Fruit fly (Drosophila melanogaster) whole organism, prepupa: Measurements from ENCODE around the gene Vha26.

Source experiments
- Blimp-1 ChIP-seq: fragments of 200-800 bp; sonication (Bioruptor generic); optimal IDR thresholded peaks from 3 replicates; lab custom pipeline; 2017; ENCODE audit warnings: missing biosample characterization, missing genetic modification characterization, mild to moderate bottlenecking, moderate library complexity, missing genetic modification reagents
- CG10631 ChIP-seq: fragments of 200-800 bp; sonication (Bioruptor generic); optimal IDR thresholded peaks from 2 replicates; lab custom pipeline; 2016; ENCODE audit warnings: missing biosample characterization, missing genetic modification characterization
- CG10669 ChIP-seq: fragments of 200-800 bp; sonication (Bioruptor generic); optimal IDR thresholded peaks from 3 replicates; lab custom pipeline; 2018; ENCODE audit warnings: missing biosample characterization, mild to moderate bottlenecking, missing genetic modification characterization, moderate library complexity
- CG11294 ChIP-seq: fragments of 200-800 bp; sonication (Bioruptor generic); IDR thresholded peaks from 2 replicates; pipeline ENCODE4 v1.3.6; 2022; ENCODE audit warnings: missing biosample characterization, missing genetic modification characterization
- CG11762 ChIP-seq: fragments of 200-800 bp; sonication (Bioruptor generic); optimal IDR thresholded peaks from 3 replicates; lab custom pipeline; 2016; ENCODE audit warnings: missing biosample characterization, missing genetic modification characterization; ENCODE audit not compliant: insufficient read depth
- CG11902 ChIP-seq: fragments of 200-800 bp; sonication (Bioruptor generic); optimal IDR thresholded peaks from 3 replicates; lab custom pipeline; 2016; ENCODE audit warnings: missing biosample characterization, missing genetic modification characterization
- CG15336 ChIP-seq: fragments of 200-800 bp; sonication (Bioruptor generic); IDR thresholded peaks from 2 replicates; pipeline ENCODE4 v1.3.6; 2022; ENCODE audit warnings: missing biosample characterization, missing genetic modification characterization
- CG1621 ChIP-seq: fragments of 200-800 bp; sonication (Bioruptor generic); optimal IDR thresholded peaks from 3 replicates; lab custom pipeline; 2018; ENCODE audit warnings: missing biosample characterization, mild to moderate bottlenecking, missing genetic modification characterization
- CG3032 ChIP-seq: fragments of 200-800 bp; optimal IDR thresholded peaks from 2 replicates; lab custom pipeline; 2019; ENCODE audit warnings: missing biosample characterization, mild to moderate bottlenecking, missing genetic modification characterization, moderate library complexity
- CG31627 ChIP-seq: fragments of 200-800 bp; sonication (Bioruptor generic); optimal IDR thresholded peaks from 3 replicates; lab custom pipeline; 2016; ENCODE audit warnings: missing biosample characterization, missing genetic modification characterization
- CG34406 ChIP-seq: fragments of 200-800 bp; sonication (Bioruptor generic); optimal IDR thresholded peaks from 3 replicates; lab custom pipeline; 2016; ENCODE audit warnings: missing biosample characterization, missing genetic modification characterization
- CG4318 ChIP-seq: fragments of 200-800 bp; sonication (Bioruptor generic); optimal IDR thresholded peaks from 3 replicates; lab custom pipeline; 2017; ENCODE audit warnings: missing biosample characterization, mild to moderate bottlenecking, missing genetic modification characterization
- CG6163 ChIP-seq: fragments of 200-800 bp; sonication (Bioruptor generic); IDR thresholded peaks from 3 replicates; pipeline ENCODE4 v1.3.6; 2022; ENCODE audit warnings: missing biosample characterization, missing genetic modification characterization
- CG6792 ChIP-seq: fragments of 200-800 bp; sonication (Bioruptor generic); optimal IDR thresholded peaks from 3 replicates; lab custom pipeline; 2016; ENCODE audit warnings: missing biosample characterization, missing genetic modification characterization
- CG6808 ChIP-seq: fragments of 200-800 bp; sonication (Bioruptor generic); optimal IDR thresholded peaks from 3 replicates; lab custom pipeline; 2017; ENCODE audit warnings: missing biosample characterization, missing genetic modification characterization, mild to moderate bottlenecking, moderate library complexity, missing genetic modification reagents
- CG6854 ChIP-seq: fragments of 200-800 bp; sonication (Bioruptor generic); optimal IDR thresholded peaks from 2 replicates; lab custom pipeline; 2017; ENCODE audit warnings: missing biosample characterization, mild to moderate bottlenecking, missing genetic modification characterization
- CG8119 ChIP-seq: fragments of 200-800 bp; sonication (Bioruptor generic); IDR thresholded peaks from 3 replicates; pipeline ENCODE4 v1.3.6; 2022; ENCODE audit warnings: missing biosample characterization, missing genetic modification characterization
- CG8632 ChIP-seq: fragments of 200-800 bp; sonication (Bioruptor generic); optimal IDR thresholded peaks from 3 replicates; lab custom pipeline; 2016; ENCODE audit warnings: missing biosample characterization, missing genetic modification characterization
- CG9139 ChIP-seq: fragments of 200-800 bp; sonication (Bioruptor generic); optimal IDR thresholded peaks from 3 replicates; lab custom pipeline; 2017; ENCODE audit warnings: missing biosample characterization, mild to moderate bottlenecking, missing genetic modification characterization
- Eip75B ChIP-seq: fragments of 200-800 bp; sonication (Bioruptor generic); optimal IDR thresholded peaks from 3 replicates; lab custom pipeline; 2016; ENCODE audit warnings: missing biosample characterization, missing genetic modification characterization
- Eip78C ChIP-seq: fragments of 200-800 bp; sonication (Bioruptor generic); peaks from one replicate; lab custom pipeline; 2016; ENCODE audit warnings: missing biosample characterization, missing genetic modification characterization
- Ets21C ChIP-seq: fragments of 200-800 bp; sonication (Bioruptor generic); optimal IDR thresholded peaks from 3 replicates; lab custom pipeline; 2016; ENCODE audit warnings: missing biosample characterization, missing genetic modification characterization
- Ets96B ChIP-seq: fragments of 200-800 bp; optimal IDR thresholded peaks from 2 replicates; lab custom pipeline; 2019; ENCODE audit warnings: missing biosample characterization, mild to moderate bottlenecking, missing genetic modification characterization, moderate library complexity
- Gug ChIP-seq: fragments of 200-800 bp; sonication (Bioruptor generic); IDR thresholded peaks from 2 replicates; pipeline ENCODE4 v1.3.6; 2022; ENCODE audit warnings: missing biosample characterization, missing genetic modification characterization
- Hr38 ChIP-seq: sonication (Bioruptor generic); optimal IDR thresholded peaks from 2 replicates; lab custom pipeline; 2016; ENCODE audit warnings: missing biosample characterization, missing genetic modification characterization
- Hr39 ChIP-seq: fragments of 200-800 bp; sonication (Bioruptor generic); optimal IDR thresholded peaks from 2 replicates; lab custom pipeline; 2016; ENCODE audit warnings: missing biosample characterization, missing genetic modification characterization
- Hr4 ChIP-seq: fragments of 200-800 bp; sonication (Bioruptor generic); optimal IDR thresholded peaks from 3 replicates; lab custom pipeline; 2016; ENCODE audit warnings: missing biosample characterization, missing genetic modification characterization
- Lpt ChIP-seq: fragments of 200-800 bp; sonication (Bioruptor generic); optimal IDR thresholded peaks from 3 replicates; lab custom pipeline; 2016; ENCODE audit warnings: missing biosample characterization, missing genetic modification characterization
- Met ChIP-seq: fragments of 200-800 bp; sonication (Bioruptor generic); optimal IDR thresholded peaks from 3 replicates; lab custom pipeline; 2016; ENCODE audit warnings: missing biosample characterization, missing genetic modification characterization
- Sox102F ChIP-seq: fragments of 200-800 bp; sonication (Bioruptor generic); optimal IDR thresholded peaks from 2 replicates; lab custom pipeline; 2016; ENCODE audit warnings: missing biosample characterization, mild to moderate bottlenecking, missing genetic modification characterization
- Sox14 ChIP-seq: fragments of 200-800 bp; sonication (Bioruptor generic); optimal IDR thresholded peaks from 3 replicates; lab custom pipeline; 2016; ENCODE audit warnings: missing biosample characterization, missing genetic modification characterization
- Sox15 ChIP-seq: fragments of 200-800 bp; sonication (Bioruptor generic); optimal IDR thresholded peaks from 3 replicates; lab custom pipeline; 2016; ENCODE audit warnings: missing biosample characterization, missing genetic modification characterization
- achi ChIP-seq: fragments of 200-800 bp; sonication (Bioruptor generic); optimal IDR thresholded peaks from 3 replicates; lab custom pipeline; 2016; ENCODE audit warnings: missing biosample characterization, missing genetic modification characterization
- acj6 ChIP-seq: fragments of 200-800 bp; sonication (Bioruptor generic); optimal IDR thresholded peaks from 3 replicates; lab custom pipeline; 2016; ENCODE audit warnings: missing biosample characterization, missing genetic modification characterization
- cyc ChIP-seq: fragments of 200-800 bp; sonication (Bioruptor generic); optimal IDR thresholded peaks from 3 replicates; lab custom pipeline; 2016; ENCODE audit warnings: missing biosample characterization, missing genetic modification characterization
- dsx ChIP-seq: fragments of 200-800 bp; optimal IDR thresholded peaks from 3 replicates; lab custom pipeline; 2019; ENCODE audit warnings: missing biosample characterization, mild to moderate bottlenecking, missing genetic modification characterization, moderate library complexity; ENCODE audit not compliant: poor library complexity, severe bottlenecking
- eg ChIP-seq: fragments of 200-800 bp; sonication (Bioruptor generic); IDR thresholded peaks from 3 replicates; pipeline ENCODE4 v1.3.6; 2022; ENCODE audit warnings: missing biosample characterization, missing genetic modification characterization
- esn ChIP-seq: fragments of 200-800 bp; sonication (Bioruptor generic); optimal IDR thresholded peaks from 2 replicates; lab custom pipeline; 2016; ENCODE audit warnings: missing biosample characterization, mild to moderate bottlenecking, missing genetic modification characterization, moderate library complexity
- fd85E ChIP-seq: fragments of 200-800 bp; sonication (Bioruptor generic); optimal IDR thresholded peaks from 3 replicates; lab custom pipeline; 2016; ENCODE audit warnings: missing biosample characterization, missing genetic modification characterization
- fkh ChIP-seq: fragments of 200-800 bp; sonication (Bioruptor generic); optimal IDR thresholded peaks from 3 replicates; lab custom pipeline; 2017; ENCODE audit warnings: missing biosample characterization, mild to moderate bottlenecking, missing genetic modification characterization, moderate library complexity
- lz ChIP-seq: fragments of 200-800 bp; sonication (Bioruptor generic); optimal IDR thresholded peaks from 3 replicates; lab custom pipeline; 2016; ENCODE audit warnings: missing biosample characterization, missing genetic modification characterization
- net ChIP-seq: fragments of 200-800 bp; sonication (Bioruptor generic); optimal IDR thresholded peaks from 3 replicates; lab custom pipeline; 2016; ENCODE audit warnings: missing biosample characterization, missing genetic modification characterization
- pdm3 ChIP-seq: fragments of 200-800 bp; sonication (Bioruptor generic); optimal IDR thresholded peaks from 3 replicates; lab custom pipeline; 2016; ENCODE audit warnings: missing biosample characterization, missing genetic modification characterization
- spab ChIP-seq: fragments of 200-800 bp; sonication (Bioruptor generic); optimal IDR thresholded peaks from 2 replicates; lab custom pipeline; 2017; ENCODE audit warnings: missing biosample characterization, mild to moderate bottlenecking, missing genetic modification characterization, missing genetic modification reagents
- ss ChIP-seq, 2 experiments: fragments of 200-800 bp; sonication (Bioruptor generic); optimal IDR thresholded peaks; 2 replicates in 1 of 2; 3 replicates in 1 of 2; lab custom pipeline; 2017 to 2018; ENCODE audit warnings: mild to moderate bottlenecking in 2 of 2, missing biosample characterization in 2 of 2, missing genetic modification characterization in 2 of 2, moderate library complexity in 1 of 2
- svp ChIP-seq: fragments of 200-800 bp; sonication (Bioruptor generic); peaks from one replicate; lab custom pipeline; 2016; ENCODE audit warnings: missing biosample characterization, missing genetic modification characterization
- topi ChIP-seq: fragments of 200-800 bp; sonication (Bioruptor generic); optimal IDR thresholded peaks from 3 replicates; lab custom pipeline; 2016; ENCODE audit warnings: missing biosample characterization, missing genetic modification characterization
- vri ChIP-seq: fragments of 200-800 bp; sonication (Bioruptor generic); optimal IDR thresholded peaks from 3 replicates; lab custom pipeline; 2016; ENCODE audit warnings: missing biosample characterization, mild to moderate bottlenecking, missing genetic modification characterization

Gene Vha26

DNA sequence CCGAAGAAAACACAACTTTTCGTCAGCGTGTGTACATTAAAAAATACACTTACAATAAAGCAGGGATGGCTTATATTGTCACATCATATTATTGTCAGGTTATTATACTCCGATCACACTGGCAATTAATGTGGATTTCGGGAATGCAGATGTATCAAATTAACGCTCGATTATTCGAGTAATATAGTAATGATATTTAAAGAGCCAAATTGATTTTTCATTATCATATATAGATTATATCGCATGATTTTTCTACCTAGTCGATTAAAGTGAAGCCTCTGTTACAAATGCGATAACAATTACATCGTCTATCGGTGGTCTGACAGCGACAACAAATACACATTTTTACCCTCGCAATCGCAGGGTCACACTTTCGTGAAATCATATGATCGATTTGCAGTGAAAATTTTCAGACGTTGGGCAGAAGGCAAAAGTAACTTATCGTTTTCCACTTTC is at the start of gene Vha26, which contains the start of gene noi:
Vha26 (plus strand) TSS at position 366 of the 456 bp plus-strand sequence.
noi (minus strand) TSS at position 62 of the 456 bp plus-strand sequence.
- peak; percentile 58 for TF ChIP-seq CG3032
- peak; percentile 95 for TF ChIP-seq achi (GFP tag; lab: Kevin White, UChicago)
- peak; percentile 49 for TF ChIP-seq CG31627
- TF ChIP-seq ss (GFP tag; optimal IDR thresholded peaks at IDR 0.05; lab: Kevin White, UChicago) = no peak
- TF ChIP-seq CG6792 (GFP tag; lab: Kevin White, UChicago) = no peak
- TF ChIP-seq lz = peak; percentile 26
- no peak for TF ChIP-seq net
- TF ChIP-seq CG6808 = no peak
- no peak for TF ChIP-seq vri
- no peak for TF ChIP-seq pdm3
- peak; percentile 61 for TF ChIP-seq Eip78C
- peak; percentile 20 for TF ChIP-seq topi (GFP tag; lab: Kevin White, UChicago)
- peak; percentile 38 for TF ChIP-seq dsx (GFP tag; lab: Kevin White, UChicago)
- peak; percentile 37 for TF ChIP-seq cyc
- TF ChIP-seq Ets96B (tag; lab: Kevin White, UChicago) = peak; percentile 7
- peak; percentile 2 for TF ChIP-seq Sox15 (GFP tag; lab: Kevin White, UChicago)
- TF ChIP-seq CG15336 = no peak
- no peak for TF ChIP-seq acj6 (GFP tag; lab: Kevin White, UChicago)
- peak; percentile 11 for TF ChIP-seq esn (GFP tag; lab: Kevin White, UChicago)
- no peak for TF ChIP-seq CG10669 (GFP tag; lab: Kevin White, UChicago)
- peak; percentile 9 for TF ChIP-seq CG1621 (tag; lab: Kevin White, UChicago)
- TF ChIP-seq CG6854 (GFP tag; lab: Kevin White, UChicago) = peak; percentile 10
- TF ChIP-seq Ets21C (GFP tag; lab: Kevin White, UChicago) = no peak
- TF ChIP-seq CG34406 (GFP tag; lab: Kevin White, UChicago) = no peak
- no peak for TF ChIP-seq Sox102F (GFP tag; lab: Kevin White, UChicago)
- peak; percentile 92 for TF ChIP-seq fkh (GFP tag; lab: Kevin White, UChicago)
- TF ChIP-seq Lpt (GFP tag; lab: Kevin White, UChicago) = no peak
- TF ChIP-seq CG8119 (GFP tag; lab: Robert Waterston, UW) = no peak

DNA sequence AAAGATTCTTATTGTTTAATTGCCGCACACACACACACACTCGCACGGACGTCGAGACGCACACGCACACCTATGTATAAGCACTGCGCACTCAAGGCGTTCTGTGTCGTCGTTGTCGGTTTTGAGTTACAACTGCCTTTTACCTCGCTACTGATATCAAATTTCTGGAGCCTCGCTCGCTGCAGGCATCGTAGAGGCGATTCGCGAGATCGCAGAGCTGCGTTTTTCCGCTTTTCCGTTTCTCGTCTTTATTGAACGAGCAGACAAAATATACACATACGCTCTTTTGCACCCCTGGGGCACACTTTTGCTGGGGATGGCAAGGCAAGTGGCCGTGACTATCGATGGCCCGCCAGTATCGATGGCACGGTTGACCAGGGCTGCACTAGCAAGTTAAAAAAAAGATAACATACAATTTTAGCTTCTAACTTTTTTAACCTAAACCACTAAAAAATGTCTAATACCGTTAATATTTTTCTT is 44.1 kb upstream of the Vha26 start, which contains the start of gene CG2519:
CG2519 (minus strand) TSS at position 312 of the 480 bp plus-strand sequence.
- TF ChIP-seq Hr38 (GFP tag; lab: Kevin White, UChicago) (no peak), Hr4 (GFP tag; lab: Kevin White, UChicago) (no peak), cyc (peak; percentile 58), Met (GFP tag; lab: Kevin White, UChicago) (no peak), CG11902 (GFP tag; lab: Kevin White, UChicago) (no peak), spab (GFP tag; lab: Kevin White, UChicago) (no peak), lz (peak; percentile 43), eg (GFP tag; lab: Robert Waterston, UW) (no peak; the same call in 2 of the 3 replicates), CG8632 (GFP tag; lab: Kevin White, UChicago) (no peak), CG15336 (peak; percentile 25; the same call in 1 of the 2 replicates), esn (GFP tag; lab: Kevin White, UChicago) (peak; percentile 54), CG31627 (peak; percentile 43), Eip75B (no peak), CG10669 (GFP tag; lab: Kevin White, UChicago) (no peak), CG6163 (GFP tag; lab: Robert Waterston, UW) (no peak), Sox14 (GFP tag; lab: Kevin White, UChicago) (peak; percentile 47), Ets21C (GFP tag; lab: Kevin White, UChicago) (peak; percentile 32), Blimp-1 (GFP tag; lab: Kevin White, UChicago) (no peak), CG34406 (GFP tag; lab: Kevin White, UChicago) (no peak), Lpt (GFP tag; lab: Kevin White, UChicago) (no peak), CG11294 (GFP tag; lab: Robert Waterston, UW) (0 out of 2 replicates have a peak, but pooled peaks have one; percentile 7), CG4318 (GFP tag; lab: Kevin White, UChicago) (no peak), CG11762 (GFP tag; lab: Kevin White, UChicago) (no peak), fd85E (GFP tag; lab: Kevin White, UChicago) (no peak), Hr39 (GFP tag; lab: Kevin White, UChicago) (no peak), Sox102F (GFP tag; lab: Kevin White, UChicago) (no peak), pdm3 (no peak), CG10631 (GFP tag; lab: Kevin White, UChicago) (no peak), CG6854 (GFP tag; lab: Kevin White, UChicago) (no peak), Gug (no peak; the same call in 1 of the 2 replicates), CG3032 (peak; percentile 48), CG9139 (GFP tag; lab: Kevin White, UChicago) (no peak), Eip78C (no peak), svp (GFP tag; lab: Kevin White, UChicago) (no peak), CG6792 (GFP tag; lab: Kevin White, UChicago) (peak; percentile 18), fkh (GFP tag; lab: Kevin White, UChicago) (no peak)
